3 worm cellular contexts compared by ENCODE assay signal in genomic region chrIV:16648414-16648813, ce11.
TF ChIP-seq lines count a peak whose summit lies in the region.

No protein-coding gene starts in this region.

TF ChIP-seq in whole organism, L4 larva, 104 proteins besides CTCF, POLR2A, EP300 and RAD21:
- peak; percentile 87 for TF ChIP-seq set-16 (GFP tag; IDR thresholded peaks at IDR 0.05; lab: Robert Waterston, UW)

TF ChIP-seq in whole organism, early embryonic, 17 proteins besides CTCF, POLR2A, EP300 and RAD21:
- 0 out of 2 replicates have a peak, but pooled peaks have one; percentile 8 for TF ChIP-seq pes-1 (GFP tag; IDR thresholded peaks at IDR 0.05; lab: Robert Waterston, UW)
TF ChIP-seq in whole organism, early embryonic: peak in this region for 1; not testable (repeated sequence) for 16.

TF ChIP-seq in whole organism, young adult, 124 proteins besides CTCF, POLR2A, EP300 and RAD21:
- TF ChIP-seq F33H1.4 (GFP tag; IDR thresholded peaks at IDR 0.05; lab: Robert Waterston, UW) (0 out of 2 replicates have a peak, but pooled peaks have one; percentile 8), egrh-3 (GFP tag; IDR thresholded peaks at IDR 0.05; lab: Robert Waterston, UW) (peak; percentile 53; the same call in 1 of the 2 replicates)
